Worm (Caenorhabditis elegans) whole organism, L1 larva: ENCODE data around the gene F01G12.18.

Source experiments
- aha-1 ChIP-seq: fragments of 150-350 bp; optimal IDR thresholded peaks from 2 replicates; lab custom pipeline; 2014; ENCODE audit warnings: missing biosample characterization, missing genetic modification characterization
- alr-1 ChIP-seq: fragments of 200-800 bp; sonication (Bioruptor generic); optimal IDR thresholded peaks from 2 replicates; lab custom pipeline; 2018; ENCODE audit warnings: borderline replicate concordance, mild to moderate bottlenecking, missing genetic modification characterization, missing compliant biosample characterization
- blmp-1 ChIP-seq: fragments of 150-350 bp; optimal IDR thresholded peaks from 2 replicates; lab custom pipeline; 2014; ENCODE audit warnings: missing biosample characterization, missing genetic modification characterization
- ceh-63 ChIP-seq: fragments of 200-800 bp; sonication (Bioruptor generic); optimal IDR thresholded peaks from 2 replicates; lab custom pipeline; 2018; ENCODE audit warnings: mild to moderate bottlenecking, missing genetic modification characterization, missing compliant biosample characterization
- ceh-82 ChIP-seq, 3 experiments: fragments of 150-350 bp in 1 of 3; sonication (generic microtip) in 2 of 3; optimal IDR thresholded peaks; 2 replicates each; lab custom pipeline; 2014 to 2017; ENCODE audit warnings: missing biosample characterization in 3 of 3, missing genetic modification characterization in 3 of 3
- ceh-88 ChIP-seq: fragments of 200-800 bp; sonication (Bioruptor generic); IDR thresholded peaks from 2 replicates; pipeline ENCODE4 v1.3.6; 2022; ENCODE audit warnings: missing genetic modification characterization, missing compliant biosample characterization
- ceh-90 ChIP-seq: sonication (generic microtip); optimal IDR thresholded peaks from 2 replicates; lab custom pipeline; 2016; ENCODE audit warnings: missing genetic modification characterization, missing compliant biosample characterization
- ces-1 ChIP-seq: fragments of 150-350 bp; optimal IDR thresholded peaks from 2 replicates; lab custom pipeline; 2014; ENCODE audit warnings: missing biosample characterization, missing genetic modification reagents, missing genetic modification characterization
- dpl-1 ChIP-seq, 3 experiments: fragments of 150-350 bp in 2 of 3; sonication (generic microtip) in 1 of 3; optimal IDR thresholded peaks; 2 replicates each; lab custom pipeline; 2014 to 2017; ENCODE audit warnings: missing biosample characterization in 3 of 3, missing genetic modification characterization in 3 of 3, missing genetic modification reagents in 3 of 3
- dsc-1 ChIP-seq: sonication (generic microtip); optimal IDR thresholded peaks from 2 replicates; lab custom pipeline; 2016; ENCODE audit warnings: mild to moderate bottlenecking, missing genetic modification characterization, missing compliant biosample characterization
- elt-2 ChIP-seq: sonication (generic microtip); optimal IDR thresholded peaks from 2 replicates; lab custom pipeline; 2016; ENCODE audit warnings: missing genetic modification characterization, mild to moderate bottlenecking, inconsistent platforms, missing compliant biosample characterization, missing genetic modification reagents
- elt-3 ChIP-seq, 6 experiments: fragments of 150-350 bp in 1 of 6; sonication (generic microtip); optimal IDR thresholded peaks; 2 replicates each; lab custom pipeline; 2017 to 2018; ENCODE audit warnings: missing biosample characterization in 6 of 6, missing genetic modification characterization in 6 of 6, inconsistent platforms in 1 of 6
- ets-5 ChIP-seq: fragments of 200-800 bp; sonication (Bioruptor generic); IDR thresholded peaks from 2 replicates; pipeline ENCODE4 v1.3.6; 2022; ENCODE audit warnings: missing genetic modification characterization, missing compliant biosample characterization
- fkh-10 ChIP-seq: sonication (generic microtip); optimal IDR thresholded peaks from 2 replicates; lab custom pipeline; 2017; ENCODE audit warnings: missing biosample characterization, missing genetic modification reagents, missing genetic modification characterization
- fos-1 ChIP-seq: fragments of 150-350 bp; optimal IDR thresholded peaks from 2 replicates; lab custom pipeline; 2014; ENCODE audit warnings: missing biosample characterization, missing genetic modification characterization
- hlh-4 ChIP-seq: sonication (generic microtip); optimal IDR thresholded peaks from 2 replicates; lab custom pipeline; 2016; ENCODE audit warnings: mild to moderate bottlenecking, missing genetic modification characterization, missing compliant biosample characterization
- hpl-2 ChIP-seq: fragments of 150-350 bp; optimal IDR thresholded peaks from 2 replicates; lab custom pipeline; 2014; ENCODE audit warnings: missing biosample characterization, missing genetic modification reagents, missing genetic modification characterization
- irx-1 ChIP-seq: sonication (generic microtip); optimal IDR thresholded peaks from 2 replicates; lab custom pipeline; 2016; ENCODE audit warnings: missing genetic modification characterization, missing compliant biosample characterization
- isw-1 ChIP-seq: fragments of 200-800 bp; sonication (Bioruptor generic); IDR thresholded peaks from 2 replicates; pipeline ENCODE4 v1.3.6; 2022; ENCODE audit warnings: missing genetic modification characterization, missing compliant biosample characterization
- lin-13 ChIP-seq: fragments of 150-350 bp; optimal IDR thresholded peaks from 2 replicates; lab custom pipeline; 2014; ENCODE audit warnings: missing biosample characterization, missing genetic modification reagents, missing genetic modification characterization
- lin-14 ChIP-seq: fragments of 200-800 bp; sonication (Bioruptor generic); optimal IDR thresholded peaks from 2 replicates; lab custom pipeline; 2018; ENCODE audit warnings: mild to moderate bottlenecking, missing genetic modification characterization, moderate library complexity, missing compliant biosample characterization
- mab-9 ChIP-seq: fragments of 200-800 bp; sonication (Bioruptor generic); IDR thresholded peaks from 2 replicates; pipeline ENCODE4 v1.3.6; 2022; ENCODE audit warnings: missing genetic modification reagents, missing genetic modification characterization, missing compliant biosample characterization
- mdl-1 ChIP-seq, 2 experiments: fragments of 150-350 bp; optimal IDR thresholded peaks; 2 replicates each; lab custom pipeline; 2014 to 2017; ENCODE audit warnings: missing biosample characterization in 2 of 2, missing genetic modification characterization in 2 of 2, inconsistent platforms in 1 of 2
- mep-1 ChIP-seq: fragments of 150-350 bp; optimal IDR thresholded peaks from 2 replicates; lab custom pipeline; 2014; ENCODE audit warnings: missing biosample characterization, missing genetic modification characterization
- nhr-11 ChIP-seq: fragments of 150-350 bp; optimal IDR thresholded peaks from 2 replicates; lab custom pipeline; 2014; ENCODE audit warnings: missing biosample characterization, missing genetic modification characterization
- nhr-20 ChIP-seq: sonication (generic microtip); optimal IDR thresholded peaks from 2 replicates; lab custom pipeline; 2016; ENCODE audit warnings: mild to moderate bottlenecking, missing genetic modification characterization, missing compliant biosample characterization
- nhr-28 ChIP-seq: fragments of 150-350 bp; optimal IDR thresholded peaks from 2 replicates; lab custom pipeline; 2014; ENCODE audit warnings: missing biosample characterization, missing genetic modification characterization
- nhr-47 ChIP-seq: sonication (generic microtip); optimal IDR thresholded peaks from 2 replicates; lab custom pipeline; 2016; ENCODE audit warnings: mild to moderate bottlenecking, missing genetic modification characterization, moderate library complexity, missing compliant biosample characterization
- nhr-76 ChIP-seq: sonication (generic microtip); optimal IDR thresholded peaks from 2 replicates; lab custom pipeline; 2017; ENCODE audit warnings: missing biosample characterization, missing genetic modification characterization
- nhr-77 ChIP-seq: fragments of 150-350 bp; optimal IDR thresholded peaks from 2 replicates; lab custom pipeline; 2014; ENCODE audit warnings: missing biosample characterization, missing genetic modification characterization
- nhr-84 ChIP-seq: sonication (generic microtip); optimal IDR thresholded peaks from 2 replicates; lab custom pipeline; 2017; ENCODE audit warnings: missing biosample characterization, missing genetic modification characterization
- nhr-85 ChIP-seq: sonication (generic microtip); peaks from one replicate; lab custom pipeline; 2016; ENCODE audit warnings: missing genetic modification characterization, inconsistent platforms, missing compliant biosample characterization
- nhr-90 ChIP-seq: sonication (generic microtip); optimal IDR thresholded peaks from 2 replicates; lab custom pipeline; 2016; ENCODE audit warnings: mild to moderate bottlenecking, missing genetic modification characterization, missing compliant biosample characterization; ENCODE audit not compliant: poor library complexity
- pax-3 ChIP-seq: fragments of 200-800 bp; sonication (Bioruptor generic); optimal IDR thresholded peaks from 2 replicates; lab custom pipeline; 2018; ENCODE audit warnings: mild to moderate bottlenecking, missing genetic modification characterization, moderate library complexity, missing compliant biosample characterization
- pqm-1 ChIP-seq: sonication (generic microtip); optimal IDR thresholded peaks from 3 replicates; lab custom pipeline; 2017; ENCODE audit warnings: missing biosample characterization, missing genetic modification characterization
- snpc-4 ChIP-seq: fragments of 150-350 bp; optimal IDR thresholded peaks from 2 replicates; lab custom pipeline; 2014; ENCODE audit warnings: missing biosample characterization, missing genetic modification characterization
- snu-23 ChIP-seq: sonication (generic microtip); optimal IDR thresholded peaks from 2 replicates; lab custom pipeline; 2016; ENCODE audit warnings: missing genetic modification characterization, missing compliant biosample characterization
- swsn-7 ChIP-seq: sonication (generic microtip); optimal IDR thresholded peaks from 2 replicates; lab custom pipeline; 2016; ENCODE audit warnings: missing genetic modification characterization, missing compliant biosample characterization
- unc-130 ChIP-seq: fragments of 150-350 bp; optimal IDR thresholded peaks from 2 replicates; lab custom pipeline; 2017; ENCODE audit warnings: missing biosample characterization, missing genetic modification characterization, inconsistent platforms
- unc-30 ChIP-seq: sonication (generic microtip); optimal IDR thresholded peaks from 2 replicates; lab custom pipeline; 2017; ENCODE audit warnings: missing biosample characterization, missing genetic modification characterization
- xbp-1 ChIP-seq: sonication (generic microtip); optimal IDR thresholded peaks from 2 replicates; lab custom pipeline; 2016; ENCODE audit warnings: missing genetic modification characterization, missing compliant biosample characterization
- zag-1 ChIP-seq: fragments of 150-350 bp; optimal IDR thresholded peaks from 2 replicates; lab custom pipeline; 2014; ENCODE audit warnings: missing biosample characterization, missing genetic modification characterization
- ztf-11 ChIP-seq, 2 experiments: sonication (generic microtip); optimal IDR thresholded peaks; 2 replicates each; lab custom pipeline; 2016 to 2017; ENCODE audit warnings: missing genetic modification characterization in 2 of 2, missing biosample characterization in 1 of 2, missing compliant biosample characterization in 1 of 2

F01G12.18 gene

ce11 chrX:16418396-16418795 lies 20.1 kb upstream of the F01G12.18 start:
- TF ChIP-seq snpc-4 (tag; lab: Kevin White, UChicago) (no peak), unc-130 (no peak), xbp-1 (tag; lab: Kevin White, UChicago) (no peak), ets-5 (GFP tag; lab: Robert Waterston, UW) (no peak), lin-13 (GFP tag; lab: Kevin White, UChicago) (no peak), alr-1 (tag; lab: Kevin White, UChicago) (no peak), nhr-47 (tag; lab: Kevin White, UChicago) (no peak), swsn-7 (no peak), fos-1 (no peak), zag-1 (tag; lab: Kevin White, UChicago) (no peak), hlh-4 (tag; lab: Kevin White, UChicago) (no peak), nhr-77 (no peak), elt-2 (tag; lab: Kevin White, UChicago) (no peak), pqm-1 (tag; lab: Kevin White, UChicago) (no peak), aha-1 (tag; lab: Kevin White, UChicago) (no peak), fkh-10 (GFP tag; lab: Kevin White, UChicago) (no peak)

ce11 chrX:16416790-16417330 lies 18.6 kb upstream of the F01G12.18 start, which contains the start of gene eat-17:
Gene eat-17, minus strand, starts transcription at chrX:16416840.
- TF ChIP-seq snpc-4 (tag; lab: Kevin White, UChicago) (no peak), mdl-1 (tag; optimal IDR thresholded peaks at IDR 0.05; lab: Kevin White, UChicago) (no peak), isw-1 (GFP tag; lab: Robert Waterston, UW) (no peak), mab-9 (GFP tag; lab: Robert Waterston, UW) (no peak), mep-1 (no peak), dpl-1 (GFP tag; optimal IDR thresholded peaks at IDR 0.05; lab: Kevin White, UChicago) (no peak), ceh-82 (tag; optimal IDR thresholded peaks at IDR 0.05; lab: Kevin White, UChicago) (no peak), hpl-2 (GFP tag; lab: Kevin White, UChicago) (no peak), zag-1 (tag; lab: Kevin White, UChicago) (no peak), nhr-11 (tag; lab: Kevin White, UChicago) (no peak), nhr-77 (no peak), ztf-11 (tag; optimal IDR thresholded peaks at IDR 0.05; lab: Kevin White, UChicago) (no peak), ceh-63 (GFP tag; lab: Kevin White, UChicago) (no peak)

- TF ChIP-seq dsc-1 (tag; lab: Kevin White, UChicago) (no peak), snu-23 (GFP tag; lab: Kevin White, UChicago) (peak; percentile 11), nhr-85 (tag; lab: Kevin White, UChicago) (peak; percentile 68), nhr-28 (tag; lab: Kevin White, UChicago) (no peak), elt-3 (tag; optimal IDR thresholded peaks at IDR 0.05; lab: Kevin White, UChicago) (no peak), nhr-84 (no peak), pqm-1 (tag; lab: Kevin White, UChicago) (no peak), pax-3 (no peak), unc-30 (tag; lab: Kevin White, UChicago) (no peak), dpl-1 (GFP tag; optimal IDR thresholded peaks at IDR 0.05; lab: Kevin White, UChicago) (no peak), nhr-20 (tag; lab: Kevin White, UChicago) (no peak), nhr-77 (no peak), ceh-88 (GFP tag; lab: Robert Waterston, UW) (no peak), ces-1 (no peak), lin-13 (GFP tag; lab: Kevin White, UChicago) (no peak), ceh-90 (tag; lab: Kevin White, UChicago) (no peak), lin-14 (GFP tag; lab: Kevin White, UChicago) (peak; percentile 59), irx-1 (tag; lab: Kevin White, UChicago) (no peak), nhr-90 (tag; lab: Kevin White, UChicago) (no peak), blmp-1 (tag; lab: Kevin White, UChicago) (peak; percentile 30), nhr-76 (tag; lab: Kevin White, UChicago) (no peak)
These were observed 16.3 kb upstream of the F01G12.18 start for ce11 chrX:16414572-16414971.
